Fruit fly (Drosophila melanogaster) whole organism, embryonic: ENCODE data around the gene CG31178.

Experiments used
- B-H1 ChIP-seq: fragments of 200-800 bp; sonication (Bioruptor generic); IDR thresholded peaks from 3 replicates; pipeline ENCODE4 v1.3.6; 2022; ENCODE audit warnings: missing biosample characterization, missing genetic modification characterization
- CG10366 ChIP-seq: fragments of 200-800 bp; sonication (Bioruptor generic); IDR thresholded peaks from 2 replicates; pipeline ENCODE4 v1.3.6; 2022; ENCODE audit warnings: missing biosample characterization, missing genetic modification characterization
- CG11696 ChIP-seq: fragments of 200-800 bp; sonication (Bioruptor generic); IDR thresholded peaks from 2 replicates; pipeline ENCODE4 v1.3.6; 2022; ENCODE audit warnings: missing biosample characterization, missing genetic modification characterization
- CG1233 ChIP-seq: fragments of 200-800 bp; sonication (Bioruptor generic); optimal IDR thresholded peaks from 4 replicates; lab custom pipeline; 2018; ENCODE audit warnings: missing biosample characterization, mild to moderate bottlenecking, missing genetic modification characterization
- CG12659 ChIP-seq: fragments of 200-800 bp; sonication (Bioruptor generic); optimal IDR thresholded peaks from 3 replicates; lab custom pipeline; 2017; ENCODE audit warnings: mild to moderate bottlenecking, missing biosample characterization, missing genetic modification reagents, missing genetic modification characterization
- CG12744 ChIP-seq: fragments of 200-800 bp; sonication (Bioruptor generic); optimal IDR thresholded peaks from 2 replicates; lab custom pipeline; 2016; ENCODE audit warnings: missing biosample characterization, missing genetic modification characterization
- CG13624 ChIP-seq: fragments of 200-800 bp; sonication (Bioruptor generic); optimal IDR thresholded peaks from 2 replicates; lab custom pipeline; 2016; ENCODE audit warnings: missing biosample characterization, missing genetic modification characterization
- CG14441 ChIP-seq: fragments of 200-800 bp; sonication (Bioruptor generic); IDR thresholded peaks from 2 replicates; pipeline ENCODE4 v1.3.6; 2022; ENCODE audit warnings: missing biosample characterization, missing genetic modification characterization
- CG15696 ChIP-seq: fragments of 200-800 bp; sonication (Bioruptor generic); optimal IDR thresholded peaks from 2 replicates; lab custom pipeline; 2019; ENCODE audit warnings: missing biosample characterization, mild to moderate bottlenecking, missing genetic modification characterization, moderate library complexity
- CG17186 ChIP-seq: fragments of 200-800 bp; sonication (Bioruptor generic); optimal IDR thresholded peaks from 3 replicates; lab custom pipeline; 2017; ENCODE audit warnings: missing biosample characterization, missing genetic modification reagents, missing genetic modification characterization
- CG17829 ChIP-seq: fragments of 200-800 bp; optimal IDR thresholded peaks from 2 replicates; lab custom pipeline; 2019; ENCODE audit warnings: missing biosample characterization, mild to moderate bottlenecking, missing genetic modification characterization, moderate library complexity
- CG1792 ChIP-seq: fragments of 200-800 bp; sonication (Bioruptor generic); optimal IDR thresholded peaks from 2 replicates; lab custom pipeline; 2016; ENCODE audit warnings: missing biosample characterization, missing genetic modification characterization
- CG18262 ChIP-seq: fragments of 200-800 bp; optimal IDR thresholded peaks from 3 replicates; lab custom pipeline; 2019; ENCODE audit warnings: missing biosample characterization, mild to moderate bottlenecking, missing genetic modification characterization, moderate library complexity
- CG3163 ChIP-seq: fragments of 200-800 bp; sonication (Bioruptor generic); optimal IDR thresholded peaks from 3 replicates; lab custom pipeline; 2016; ENCODE audit warnings: missing biosample characterization, missing genetic modification characterization
- CG43689 ChIP-seq: fragments of 200-800 bp; sonication (Bioruptor generic); IDR thresholded peaks from 2 replicates; pipeline ENCODE4 v1.3.6; 2022; ENCODE audit warnings: missing biosample characterization, missing genetic modification characterization
- CG4707 ChIP-seq: fragments of 200-800 bp; sonication (Bioruptor generic); optimal IDR thresholded peaks from 2 replicates; lab custom pipeline; 2018; ENCODE audit warnings: missing biosample characterization, mild to moderate bottlenecking, missing genetic modification characterization, moderate library complexity
- CG6654 ChIP-seq: fragments of 200-800 bp; sonication (Bioruptor generic); optimal IDR thresholded peaks from 2 replicates; lab custom pipeline; 2017; ENCODE audit warnings: missing biosample characterization, mild to moderate bottlenecking, missing genetic modification characterization
- CG7839 ChIP-seq: fragments of 200-800 bp; sonication (Bioruptor generic); optimal IDR thresholded peaks from 3 replicates; lab custom pipeline; 2018; ENCODE audit warnings: missing biosample characterization, mild to moderate bottlenecking, missing genetic modification characterization, moderate library complexity
- CG9437 ChIP-seq: fragments of 200-800 bp; sonication (Bioruptor generic); optimal IDR thresholded peaks from 2 replicates; lab custom pipeline; 2018; ENCODE audit warnings: missing biosample characterization, mild to moderate bottlenecking, missing genetic modification characterization
- Dek ChIP-seq: fragments of 200-800 bp; sonication (Bioruptor generic); optimal IDR thresholded peaks from 3 replicates; lab custom pipeline; 2019; ENCODE audit warnings: missing biosample characterization, mild to moderate bottlenecking, missing genetic modification characterization, moderate library complexity
- Drgx ChIP-seq: fragments of 200-800 bp; sonication (Bioruptor generic); IDR thresholded peaks from 2 replicates; pipeline ENCODE4 v1.3.6; 2022; ENCODE audit warnings: missing biosample characterization, missing genetic modification characterization
- Fer2 ChIP-seq: fragments of 200-800 bp; sonication (Bioruptor generic); optimal IDR thresholded peaks from 2 replicates; lab custom pipeline; 2018; ENCODE audit warnings: missing biosample characterization, mild to moderate bottlenecking, missing genetic modification characterization, moderate library complexity
- Fer3 ChIP-seq: fragments of 200-800 bp; sonication (Bioruptor generic); optimal IDR thresholded peaks from 2 replicates; lab custom pipeline; 2018; ENCODE audit warnings: missing biosample characterization, mild to moderate bottlenecking, missing genetic modification characterization, moderate library complexity
- H2.0 ChIP-seq: fragments of 200-800 bp; sonication (Bioruptor generic); IDR thresholded peaks from 2 replicates; pipeline ENCODE4 v1.3.6; 2022; ENCODE audit warnings: missing biosample characterization, missing genetic modification characterization
- HLH54F ChIP-seq: fragments of 200-800 bp; sonication (Bioruptor generic); optimal IDR thresholded peaks from 3 replicates; lab custom pipeline; 2016; ENCODE audit warnings: missing biosample characterization, missing genetic modification characterization
- Kr ChIP-seq: fragments of 200-800 bp; sonication (Bioruptor generic); optimal IDR thresholded peaks from 2 replicates; lab custom pipeline; 2017; ENCODE audit warnings: missing biosample characterization, mild to moderate bottlenecking, missing genetic modification characterization
- MBD-R2 ChIP-seq: fragments of 200-800 bp; sonication (Bioruptor generic); IDR thresholded peaks from 2 replicates; pipeline ENCODE4 v1.3.6; 2022; ENCODE audit warnings: missing biosample characterization, missing genetic modification characterization
- Mad ChIP-seq: fragments of 200-800 bp; sonication (Bioruptor generic); optimal IDR thresholded peaks from 2 replicates; lab custom pipeline; 2016; ENCODE audit warnings: missing biosample characterization, missing genetic modification characterization
- Stat92E ChIP-seq, 3 experiments: fragments of >200 bp in 2 of 3; fragments of 200-800 bp in 1 of 3; sonication (Bioruptor generic) in 1 of 3; optimal IDR thresholded peaks; 2 replicates each; lab custom pipeline; 2017 to 2019; ENCODE audit warnings: missing biosample characterization in 3 of 3, missing genetic modification characterization in 3 of 3, mild to moderate bottlenecking in 1 of 3, moderate library complexity in 1 of 3
- ab ChIP-seq: fragments of 200-800 bp; sonication (Bioruptor generic); optimal IDR thresholded peaks from 2 replicates; lab custom pipeline; 2016; ENCODE audit warnings: missing biosample characterization, missing genetic modification characterization
- amos ChIP-seq: fragments of 200-800 bp; sonication (Bioruptor generic); IDR thresholded peaks from 2 replicates; pipeline ENCODE4 v1.3.6; 2022; ENCODE audit warnings: missing biosample characterization, missing genetic modification characterization; ENCODE audit not compliant: partially characterized antibody
- bowl ChIP-seq: fragments of 200-800 bp; sonication (Bioruptor generic); IDR thresholded peaks from 2 replicates; pipeline ENCODE4 v1.3.6; 2022; ENCODE audit warnings: missing biosample characterization, missing genetic modification characterization
- dan ChIP-seq: fragments of 200-800 bp; sonication (Bioruptor generic); IDR thresholded peaks from 2 replicates; pipeline ENCODE4 v1.3.6; 2022; ENCODE audit warnings: missing biosample characterization, missing genetic modification characterization
- dimm ChIP-seq: fragments of 200-800 bp; sonication (Bioruptor generic); IDR thresholded peaks from 2 replicates; pipeline ENCODE4 v1.3.6; 2022; ENCODE audit warnings: missing biosample characterization, missing genetic modification characterization
- dysf ChIP-seq: fragments of 200-800 bp; sonication (Bioruptor generic); IDR thresholded peaks from 3 replicates; pipeline ENCODE4 v1.3.6; 2022; ENCODE audit warnings: missing biosample characterization, missing genetic modification characterization
- ewg ChIP-seq: fragments of 200-800 bp; sonication (Bioruptor generic); optimal IDR thresholded peaks from 3 replicates; lab custom pipeline; 2017; ENCODE audit warnings: mild to moderate bottlenecking, missing biosample characterization, missing genetic modification reagents, missing genetic modification characterization
- exex ChIP-seq: fragments of 200-800 bp; sonication (Bioruptor generic); optimal IDR thresholded peaks from 4 replicates; lab custom pipeline; 2018; ENCODE audit warnings: missing biosample characterization, mild to moderate bottlenecking, missing genetic modification characterization, moderate library complexity
- fu2 ChIP-seq: fragments of 200-800 bp; sonication (Bioruptor generic); optimal IDR thresholded peaks from 2 replicates; lab custom pipeline; 2016; ENCODE audit warnings: missing biosample characterization, missing genetic modification characterization
- gce ChIP-seq: fragments of 200-800 bp; sonication (Bioruptor generic); IDR thresholded peaks from 3 replicates; pipeline ENCODE4 v1.3.6; 2022; ENCODE audit warnings: missing biosample characterization, missing genetic modification characterization
- jing ChIP-seq: fragments of 200-800 bp; sonication (Bioruptor generic); optimal IDR thresholded peaks from 2 replicates; lab custom pipeline; 2018; ENCODE audit warnings: missing biosample characterization, mild to moderate bottlenecking, missing genetic modification characterization
- kah ChIP-seq: fragments of 200-800 bp; sonication (Bioruptor generic); optimal IDR thresholded peaks from 2 replicates; lab custom pipeline; 2018; ENCODE audit warnings: missing biosample characterization, mild to moderate bottlenecking, missing genetic modification characterization
- mam ChIP-seq: fragments of 200-800 bp; sonication (Bioruptor generic); optimal IDR thresholded peaks from 3 replicates; lab custom pipeline; 2016; ENCODE audit warnings: missing biosample characterization, missing genetic modification characterization
- nau ChIP-seq: fragments of 200-800 bp; sonication (Bioruptor generic); optimal IDR thresholded peaks from 3 replicates; lab custom pipeline; 2017; ENCODE audit warnings: missing biosample characterization, mild to moderate bottlenecking, missing genetic modification characterization, missing genetic modification reagents
- peb ChIP-seq: fragments of 200-800 bp; sonication (Bioruptor generic); IDR thresholded peaks from 2 replicates; pipeline ENCODE4 v1.3.6; 2022; ENCODE audit warnings: missing biosample characterization, missing genetic modification characterization
- pfk ChIP-seq: fragments of 200-800 bp; sonication (Bioruptor generic); optimal IDR thresholded peaks from 2 replicates; lab custom pipeline; 2018; ENCODE audit warnings: missing biosample characterization, mild to moderate bottlenecking, missing genetic modification characterization, moderate library complexity
- pita ChIP-seq: fragments of 200-800 bp; sonication (Bioruptor generic); optimal IDR thresholded peaks from 2 replicates; lab custom pipeline; 2017; ENCODE audit warnings: missing biosample characterization, mild to moderate bottlenecking, missing genetic modification characterization
- pum ChIP-seq: fragments of 200-800 bp; sonication (Bioruptor generic); optimal IDR thresholded peaks from 2 replicates; lab custom pipeline; 2016; ENCODE audit warnings: missing biosample characterization, missing genetic modification characterization
- ro ChIP-seq: fragments of 200-800 bp; sonication (Bioruptor generic); IDR thresholded peaks from 2 replicates; pipeline ENCODE4 v1.3.6; 2022; ENCODE audit warnings: missing biosample characterization, missing genetic modification characterization
- row ChIP-seq: fragments of 200-800 bp; sonication (Bioruptor generic); IDR thresholded peaks from 3 replicates; pipeline ENCODE4 v1.3.6; 2022; ENCODE audit warnings: missing biosample characterization, missing genetic modification characterization
- salm ChIP-seq: fragments of 200-800 bp; sonication (Bioruptor generic); optimal IDR thresholded peaks from 2 replicates; lab custom pipeline; 2018; ENCODE audit warnings: missing biosample characterization, mild to moderate bottlenecking, missing genetic modification characterization
- sens ChIP-seq: fragments of 200-800 bp; sonication (Bioruptor generic); peaks from one replicate; lab custom pipeline; 2016; ENCODE audit warnings: missing biosample characterization, missing genetic modification characterization
- sqz ChIP-seq: fragments of 200-800 bp; sonication (Bioruptor generic); optimal IDR thresholded peaks from 3 replicates; lab custom pipeline; 2018; ENCODE audit warnings: missing biosample characterization, mild to moderate bottlenecking, missing genetic modification characterization

Gene CG31178

DNA sequence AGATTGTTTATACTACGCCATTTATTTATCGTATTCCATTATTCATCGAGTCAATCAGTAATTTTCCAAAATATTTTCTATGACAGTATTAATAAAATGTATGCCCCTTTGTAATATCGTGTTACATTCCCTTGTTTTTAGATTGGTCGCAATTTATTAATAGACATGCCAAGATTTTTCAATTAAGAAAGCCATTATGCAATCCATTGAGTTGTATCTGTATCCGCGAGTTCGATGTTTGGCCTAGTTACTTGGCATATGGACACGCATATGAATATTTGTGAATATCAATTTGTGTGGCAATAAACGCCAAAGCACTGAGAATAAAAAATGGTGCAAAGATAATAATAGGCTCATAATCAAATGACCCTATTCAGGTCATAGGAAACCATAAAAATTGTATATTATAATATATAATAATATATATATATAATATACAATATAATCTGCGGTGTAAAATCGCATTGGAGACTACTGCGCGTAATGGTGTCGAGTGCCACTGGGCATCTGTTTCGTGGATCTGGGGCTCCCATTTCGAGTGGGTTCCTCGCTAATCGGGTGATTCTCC, 9.6 kb upstream of the CG31178 start (continued):
- TF ChIP-seq CG11696 (GFP tag; lab: Robert Waterston, UW) (no peak), CG15696 (tag; lab: Kevin White, UChicago) (no peak), CG17186 (GFP tag; lab: Kevin White, UChicago) (no peak), bowl (peak; percentile 33; the same call in 1 of the 2 replicates), H2.0 (GFP tag; lab: Robert Waterston, UW) (no peak), peb (GFP tag; lab: Robert Waterston, UW) (no peak), Drgx (no peak), CG17829 (tag; lab: Kevin White, UChicago) (peak; percentile 4), dimm (GFP tag; lab: Robert Waterston, UW) (no peak), CG3163 (GFP tag; lab: Kevin White, UChicago) (no peak), kah (GFP tag; lab: Kevin White, UChicago) (no peak), row (GFP tag; lab: Robert Waterston, UW) (peak; percentile 43), ewg (GFP tag; lab: Kevin White, UChicago) (no peak), dan (GFP tag; lab: Robert Waterston, UW) (no peak), jing (no peak), CG7839 (tag; lab: Kevin White, UChicago) (peak; percentile 20), CG6654 (GFP tag; lab: Kevin White, UChicago) (no peak), sens (GFP tag; lab: Kevin White, UChicago) (peak; percentile 19), salm (tag; lab: Kevin White, UChicago) (no peak), CG12659 (GFP tag; lab: Kevin White, UChicago) (no peak), exex (no peak), pfk (GFP tag; lab: Kevin White, UChicago) (no peak), CG13624 (GFP tag; lab: Kevin White, UChicago) (no peak), Dek (tag; lab: Kevin White, UChicago) (no peak), CG1233 (GFP tag; lab: Kevin White, UChicago) (no peak), mam (GFP tag; lab: Kevin White, UChicago) (no peak), CG9437 (no peak), Stat92E (GFP tag; optimal IDR thresholded peaks at IDR 0.05; lab: Kevin White, UChicago) (no peak), CG4707 (GFP tag; lab: Kevin White, UChicago) (no peak), nau (GFP tag; lab: Kevin White, UChicago) (no peak), CG12744 (GFP tag; lab: Kevin White, UChicago) (no peak), CG18262 (tag; lab: Kevin White, UChicago) (peak; percentile 28), pum (GFP tag; lab: Kevin White, UChicago) (no peak), B-H1 (GFP tag; lab: Robert Waterston, UW) (no peak), pita (GFP tag; lab: Kevin White, UChicago) (no peak), amos (no peak), ab (GFP tag; lab: Kevin White, UChicago) (no peak), dysf (GFP tag; lab: Robert Waterston, UW) (no peak), CG14441 (GFP tag; lab: Robert Waterston, UW) (peak; percentile 14; the same call in 1 of the 2 replicates), HLH54F (GFP tag; lab: Kevin White, UChicago) (no peak), Mad (GFP tag; lab: Kevin White, UChicago) (no peak), Kr (GFP tag; lab: Kevin White, UChicago) (peak; percentile 16), Fer2 (tag; lab: Kevin White, UChicago) (no peak), CG1792 (GFP tag; lab: Kevin White, UChicago) (no peak), CG10366 (GFP tag; lab: Robert Waterston, UW) (0 out of 2 replicates have a peak, but pooled peaks have one; percentile 9), CG43689 (GFP tag; lab: Robert Waterston, UW) (no peak), Fer3 (tag; lab: Kevin White, UChicago) (peak; percentile 17), MBD-R2 (GFP tag; lab: Robert Waterston, UW) (no peak), sqz (GFP tag; lab: Kevin White, UChicago) (no peak), fu2 (no peak), gce (GFP tag; lab: Robert Waterston, UW) (no peak), ro (GFP tag; lab: Robert Waterston, UW) (no peak)
